Fruit fly (Drosophila melanogaster) Kc167 (cell line): Measurements from ENCODE around the gene Or88a.

Experiments used
- Sin3A ChIP-seq: fragments of >200 bp; optimal IDR thresholded peaks from 2 replicates; lab custom pipeline; 2018; ENCODE audit warnings: missing external identifiers
- h ChIP-seq: fragments of >200 bp; optimal IDR thresholded peaks from 3 replicates; lab custom pipeline; 2018; ENCODE audit warnings: missing external identifiers
- insv ChIP-seq: fragments of >200 bp; optimal IDR thresholded peaks from 3 replicates; lab custom pipeline; 2018; ENCODE audit warnings: missing external identifiers
- psq ChIP-seq: fragments of >200 bp; optimal IDR thresholded peaks from 2 replicates; lab custom pipeline; 2017; ENCODE audit warnings: missing external identifiers

DNA sequence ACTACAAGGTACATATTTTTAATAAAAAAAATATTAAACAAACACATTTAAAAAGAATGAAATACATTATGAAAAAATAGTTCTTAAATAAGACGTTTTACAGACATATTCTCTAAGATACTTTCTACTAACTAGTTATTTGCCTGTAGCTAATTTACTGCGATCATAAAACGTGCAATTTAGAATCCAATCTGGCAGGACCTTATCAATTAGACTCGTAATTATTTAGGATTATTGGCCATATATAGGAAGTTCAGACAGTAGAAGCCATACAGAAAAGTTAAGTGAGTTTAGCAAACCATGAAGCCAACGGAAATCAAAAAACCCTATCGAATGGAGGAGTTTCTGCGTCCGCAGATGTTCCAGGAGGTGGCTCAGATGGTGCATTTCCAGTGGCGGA lies at the start of gene Or88a:
- no peak for TF ChIP-seq Sin3A (lab: Kevin White, UChicago)
- TF ChIP-seq psq (lab: Kevin White, UChicago) = no peak
- no peak for TF ChIP-seq insv (lab: Kevin White, UChicago)
- no peak for TF ChIP-seq h (lab: Kevin White, UChicago)
